Worm (Caenorhabditis elegans) whole organism, mixed stage, embryonic: ENCODE measurements around the gene C35D10.17.

Experiments
- ceh-43 ChIP-seq: fragments of 200-800 bp; sonication (Bioruptor generic); optimal IDR thresholded peaks from 2 replicates; lab custom pipeline; 2018; ENCODE audit warnings: mild to moderate bottlenecking, missing genetic modification characterization, moderate library complexity, missing compliant biosample characterization
- drap-1 ChIP-seq: fragments of 200-800 bp; sonication (Bioruptor generic); optimal IDR thresholded peaks from 3 replicates; lab custom pipeline; 2018; ENCODE audit warnings: mild to moderate bottlenecking, missing genetic modification characterization, missing compliant biosample characterization
- lin-13 ChIP-seq: fragments of 150-350 bp; optimal IDR thresholded peaks from 2 replicates; lab custom pipeline; 2014; ENCODE audit warnings: missing biosample characterization, missing genetic modification characterization
- mab-5 ChIP-seq: fragments of 150-350 bp; optimal IDR thresholded peaks from 2 replicates; lab custom pipeline; 2014; ENCODE audit warnings: missing biosample characterization, missing genetic modification characterization
- nhr-28 ChIP-seq: fragments of 150-350 bp; optimal IDR thresholded peaks from 2 replicates; lab custom pipeline; 2014; ENCODE audit warnings: missing biosample characterization, missing genetic modification characterization
- nhr-76 ChIP-seq: sonication (generic microtip); optimal IDR thresholded peaks from 2 replicates; lab custom pipeline; 2017; ENCODE audit warnings: missing biosample characterization, missing genetic modification characterization
- sem-2 ChIP-seq: fragments of 200-800 bp; sonication (Bioruptor generic); optimal IDR thresholded peaks from 2 replicates; lab custom pipeline; 2018; ENCODE audit warnings: mild to moderate bottlenecking, missing genetic modification characterization, missing compliant biosample characterization
- snpc-4 ChIP-seq: fragments of 150-350 bp; optimal IDR thresholded peaks from 2 replicates; lab custom pipeline; 2014; ENCODE audit warnings: missing biosample characterization, missing genetic modification characterization
- sptf-1 ChIP-seq: sonication (generic microtip); optimal IDR thresholded peaks from 2 replicates; lab custom pipeline; 2017; ENCODE audit warnings: mild to moderate bottlenecking, missing genetic modification characterization, moderate library complexity, missing compliant biosample characterization
- unc-39 ChIP-seq: fragments of 150-350 bp; optimal IDR thresholded peaks from 2 replicates; lab custom pipeline; 2014; ENCODE audit warnings: missing biosample characterization, missing genetic modification characterization
- ztf-11 ChIP-seq: fragments of 150-350 bp; optimal IDR thresholded peaks from 2 replicates; lab custom pipeline; 2014; ENCODE audit warnings: missing biosample characterization, missing genetic modification characterization

DNA sequence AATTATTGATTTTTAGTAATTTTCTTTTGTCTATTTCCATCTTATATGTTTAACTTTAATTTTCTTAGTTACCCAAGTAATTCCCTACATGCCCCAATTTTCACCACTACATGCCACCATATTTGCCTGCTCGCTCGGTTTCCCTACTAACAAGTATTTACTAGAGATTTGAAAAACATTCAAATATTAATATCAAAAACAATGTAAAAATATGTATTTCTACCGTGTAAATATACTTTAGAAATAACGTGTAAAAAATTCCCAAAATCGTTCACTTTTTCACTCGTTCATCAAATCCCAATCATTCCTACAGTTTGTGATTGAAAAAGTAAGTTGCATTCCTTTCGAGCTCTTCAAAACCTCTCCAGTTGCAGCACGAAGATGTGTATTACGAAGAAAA is 40.3 kb upstream of the C35D10.17 start, which contains the start of gene F26A1.3:
- no peak for TF ChIP-seq nhr-76 (tag; lab: Kevin White, UChicago)
- no peak for TF ChIP-seq lin-13 (tag; lab: Kevin White, UChicago)
- TF ChIP-seq ztf-11 (tag; lab: Kevin White, UChicago), result no peak
- no peak for TF ChIP-seq nhr-28 (tag; lab: Kevin White, UChicago)
- no peak for TF ChIP-seq unc-39 (tag; lab: Kevin White, UChicago)
- no peak for TF ChIP-seq ceh-43 (GFP tag; lab: Kevin White, UChicago)
- TF ChIP-seq sptf-1 (tag; lab: Kevin White, UChicago), result no peak
- TF ChIP-seq drap-1 (GFP tag; lab: Kevin White, UChicago), result no peak
- TF ChIP-seq mab-5 (tag; lab: Kevin White, UChicago), result no peak
- no peak for TF ChIP-seq snpc-4 (tag; lab: Kevin White, UChicago)
- TF ChIP-seq sem-2 (GFP tag; lab: Kevin White, UChicago), result no peak
